Fruit fly (Drosophila melanogaster) whole organism, prepupa: ENCODE data around the gene caz.

Experiments
- CG10631 ChIP-seq: fragments of 200-800 bp; sonication (Bioruptor generic); optimal IDR thresholded peaks from 2 replicates; lab custom pipeline; 2016; ENCODE audit warnings: missing biosample characterization, missing genetic modification characterization
- CG10669 ChIP-seq: fragments of 200-800 bp; sonication (Bioruptor generic); optimal IDR thresholded peaks from 3 replicates; lab custom pipeline; 2018; ENCODE audit warnings: missing biosample characterization, mild to moderate bottlenecking, missing genetic modification characterization, moderate library complexity
- CG11294 ChIP-seq: fragments of 200-800 bp; sonication (Bioruptor generic); IDR thresholded peaks from 2 replicates; pipeline ENCODE4 v1.3.6; 2022; ENCODE audit warnings: missing biosample characterization, missing genetic modification characterization
- CG3032 ChIP-seq: fragments of 200-800 bp; optimal IDR thresholded peaks from 2 replicates; lab custom pipeline; 2019; ENCODE audit warnings: missing biosample characterization, mild to moderate bottlenecking, missing genetic modification characterization, moderate library complexity
- CG32006 ChIP-seq: fragments of 200-800 bp; sonication (Bioruptor generic); optimal IDR thresholded peaks from 3 replicates; lab custom pipeline; 2017; ENCODE audit warnings: missing biosample characterization, mild to moderate bottlenecking, missing genetic modification characterization
- CG3919 ChIP-seq: fragments of 200-800 bp; sonication (Bioruptor generic); optimal IDR thresholded peaks from 3 replicates; lab custom pipeline; 2016; ENCODE audit warnings: missing biosample characterization, missing genetic modification characterization
- CG6163 ChIP-seq: fragments of 200-800 bp; sonication (Bioruptor generic); IDR thresholded peaks from 3 replicates; pipeline ENCODE4 v1.3.6; 2022; ENCODE audit warnings: missing biosample characterization, missing genetic modification characterization
- CG6276 ChIP-seq: fragments of 200-800 bp; sonication (Bioruptor generic); optimal IDR thresholded peaks from 2 replicates; lab custom pipeline; 2017; ENCODE audit warnings: missing biosample characterization, mild to moderate bottlenecking, missing genetic modification characterization
- CG6854 ChIP-seq: fragments of 200-800 bp; sonication (Bioruptor generic); optimal IDR thresholded peaks from 2 replicates; lab custom pipeline; 2017; ENCODE audit warnings: missing biosample characterization, mild to moderate bottlenecking, missing genetic modification characterization
- CG8119 ChIP-seq: fragments of 200-800 bp; sonication (Bioruptor generic); IDR thresholded peaks from 3 replicates; pipeline ENCODE4 v1.3.6; 2022; ENCODE audit warnings: missing biosample characterization, missing genetic modification characterization
- CG8632 ChIP-seq: fragments of 200-800 bp; sonication (Bioruptor generic); optimal IDR thresholded peaks from 3 replicates; lab custom pipeline; 2016; ENCODE audit warnings: missing biosample characterization, missing genetic modification characterization
- Eip75B ChIP-seq: fragments of 200-800 bp; sonication (Bioruptor generic); optimal IDR thresholded peaks from 3 replicates; lab custom pipeline; 2016; ENCODE audit warnings: missing biosample characterization, missing genetic modification characterization
- Eip78C ChIP-seq: fragments of 200-800 bp; sonication (Bioruptor generic); peaks from one replicate; lab custom pipeline; 2016; ENCODE audit warnings: missing biosample characterization, missing genetic modification characterization
- Eip93F ChIP-seq: fragments of 200-800 bp; sonication (Bioruptor generic); optimal IDR thresholded peaks from 2 replicates; lab custom pipeline; 2016; ENCODE audit warnings: missing biosample characterization, mild to moderate bottlenecking, missing genetic modification characterization
- Gug ChIP-seq: fragments of 200-800 bp; sonication (Bioruptor generic); IDR thresholded peaks from 2 replicates; pipeline ENCODE4 v1.3.6; 2022; ENCODE audit warnings: missing biosample characterization, missing genetic modification characterization
- Hr38 ChIP-seq: sonication (Bioruptor generic); optimal IDR thresholded peaks from 2 replicates; lab custom pipeline; 2016; ENCODE audit warnings: missing biosample characterization, missing genetic modification characterization
- Hr4 ChIP-seq: fragments of 200-800 bp; sonication (Bioruptor generic); optimal IDR thresholded peaks from 3 replicates; lab custom pipeline; 2016; ENCODE audit warnings: missing biosample characterization, missing genetic modification characterization
- Lpt ChIP-seq: fragments of 200-800 bp; sonication (Bioruptor generic); optimal IDR thresholded peaks from 3 replicates; lab custom pipeline; 2016; ENCODE audit warnings: missing biosample characterization, missing genetic modification characterization
- Sox102F ChIP-seq: fragments of 200-800 bp; sonication (Bioruptor generic); optimal IDR thresholded peaks from 2 replicates; lab custom pipeline; 2016; ENCODE audit warnings: missing biosample characterization, mild to moderate bottlenecking, missing genetic modification characterization
- Sox15 ChIP-seq: fragments of 200-800 bp; sonication (Bioruptor generic); optimal IDR thresholded peaks from 3 replicates; lab custom pipeline; 2016; ENCODE audit warnings: missing biosample characterization, missing genetic modification characterization
- achi ChIP-seq: fragments of 200-800 bp; sonication (Bioruptor generic); optimal IDR thresholded peaks from 3 replicates; lab custom pipeline; 2016; ENCODE audit warnings: missing biosample characterization, missing genetic modification characterization
- cyc ChIP-seq: fragments of 200-800 bp; sonication (Bioruptor generic); optimal IDR thresholded peaks from 3 replicates; lab custom pipeline; 2016; ENCODE audit warnings: missing biosample characterization, missing genetic modification characterization
- dsx ChIP-seq: fragments of 200-800 bp; optimal IDR thresholded peaks from 3 replicates; lab custom pipeline; 2019; ENCODE audit warnings: missing biosample characterization, mild to moderate bottlenecking, missing genetic modification characterization, moderate library complexity; ENCODE audit not compliant: poor library complexity, severe bottlenecking
- eg ChIP-seq: fragments of 200-800 bp; sonication (Bioruptor generic); IDR thresholded peaks from 3 replicates; pipeline ENCODE4 v1.3.6; 2022; ENCODE audit warnings: missing biosample characterization, missing genetic modification characterization
- esn ChIP-seq: fragments of 200-800 bp; sonication (Bioruptor generic); optimal IDR thresholded peaks from 2 replicates; lab custom pipeline; 2016; ENCODE audit warnings: missing biosample characterization, mild to moderate bottlenecking, missing genetic modification characterization, moderate library complexity
- fd85E ChIP-seq: fragments of 200-800 bp; sonication (Bioruptor generic); optimal IDR thresholded peaks from 3 replicates; lab custom pipeline; 2016; ENCODE audit warnings: missing biosample characterization, missing genetic modification characterization
- pdm3 ChIP-seq: fragments of 200-800 bp; sonication (Bioruptor generic); optimal IDR thresholded peaks from 3 replicates; lab custom pipeline; 2016; ENCODE audit warnings: missing biosample characterization, missing genetic modification characterization
- salr ChIP-seq, 2 experiments: fragments of 200-800 bp; sonication (Bioruptor generic); optimal IDR thresholded peaks; 3 replicates each; lab custom pipeline; 2016 to 2018; ENCODE audit warnings: missing biosample characterization in 2 of 2, missing genetic modification characterization in 2 of 2, mild to moderate bottlenecking in 1 of 2
- ss ChIP-seq, 2 experiments: fragments of 200-800 bp; sonication (Bioruptor generic); optimal IDR thresholded peaks; 2 replicates in 1 of 2; 3 replicates in 1 of 2; lab custom pipeline; 2017 to 2018; ENCODE audit warnings: mild to moderate bottlenecking in 2 of 2, missing biosample characterization in 2 of 2, missing genetic modification characterization in 2 of 2, moderate library complexity in 1 of 2
- svp ChIP-seq: fragments of 200-800 bp; sonication (Bioruptor generic); peaks from one replicate; lab custom pipeline; 2016; ENCODE audit warnings: missing biosample characterization, missing genetic modification characterization
- vri ChIP-seq: fragments of 200-800 bp; sonication (Bioruptor generic); optimal IDR thresholded peaks from 3 replicates; lab custom pipeline; 2016; ENCODE audit warnings: missing biosample characterization, mild to moderate bottlenecking, missing genetic modification characterization

caz gene

DNA sequence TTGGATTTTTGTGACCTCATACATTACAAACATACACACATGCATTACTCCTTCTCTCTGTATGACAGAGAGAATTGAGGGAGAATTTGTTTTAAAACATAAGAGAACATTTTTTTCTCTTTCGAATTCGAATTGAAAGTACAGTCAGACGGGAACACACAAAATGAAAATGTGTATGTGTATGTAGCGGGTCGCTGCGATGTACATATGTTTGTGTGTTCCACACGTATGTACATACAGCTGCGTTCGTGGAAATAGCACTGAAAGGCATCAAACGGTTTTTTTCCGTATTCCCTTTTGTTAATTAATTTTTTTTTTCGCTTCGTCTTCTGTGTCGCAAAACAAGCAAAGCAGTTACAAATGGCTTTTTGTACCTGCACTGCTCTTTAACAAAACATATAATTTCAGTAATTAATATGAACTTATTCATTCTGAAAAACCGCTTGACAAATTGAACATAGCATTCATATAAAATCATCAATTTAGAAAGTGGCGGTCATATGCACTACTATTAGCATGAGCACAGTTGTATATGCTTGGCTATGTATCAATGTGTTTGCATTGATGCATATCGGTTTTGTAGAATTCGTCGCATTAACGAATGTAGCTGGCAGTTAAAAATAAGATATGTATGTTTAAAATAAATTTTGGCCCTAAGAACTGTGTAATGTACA, 44.1 kb downstream of the caz start (continued):
- TF ChIP-seq CG11294 (GFP tag; lab: Robert Waterston, UW) (peak; percentile 92), vri (GFP tag; lab: Kevin White, UChicago) (peak; percentile 91), CG6276 (GFP tag; lab: Kevin White, UChicago) (peak; percentile 98), Lpt (GFP tag; lab: Kevin White, UChicago) (peak; percentile 94), Sox15 (GFP tag; lab: Kevin White, UChicago) (peak; percentile 92), CG3032 (tag; lab: Kevin White, UChicago) (peak; percentile 97), CG10631 (GFP tag; lab: Kevin White, UChicago) (peak; percentile 95), dsx (GFP tag; lab: Kevin White, UChicago) (peak; percentile 93), CG8632 (peak; percentile 95)

DNA sequence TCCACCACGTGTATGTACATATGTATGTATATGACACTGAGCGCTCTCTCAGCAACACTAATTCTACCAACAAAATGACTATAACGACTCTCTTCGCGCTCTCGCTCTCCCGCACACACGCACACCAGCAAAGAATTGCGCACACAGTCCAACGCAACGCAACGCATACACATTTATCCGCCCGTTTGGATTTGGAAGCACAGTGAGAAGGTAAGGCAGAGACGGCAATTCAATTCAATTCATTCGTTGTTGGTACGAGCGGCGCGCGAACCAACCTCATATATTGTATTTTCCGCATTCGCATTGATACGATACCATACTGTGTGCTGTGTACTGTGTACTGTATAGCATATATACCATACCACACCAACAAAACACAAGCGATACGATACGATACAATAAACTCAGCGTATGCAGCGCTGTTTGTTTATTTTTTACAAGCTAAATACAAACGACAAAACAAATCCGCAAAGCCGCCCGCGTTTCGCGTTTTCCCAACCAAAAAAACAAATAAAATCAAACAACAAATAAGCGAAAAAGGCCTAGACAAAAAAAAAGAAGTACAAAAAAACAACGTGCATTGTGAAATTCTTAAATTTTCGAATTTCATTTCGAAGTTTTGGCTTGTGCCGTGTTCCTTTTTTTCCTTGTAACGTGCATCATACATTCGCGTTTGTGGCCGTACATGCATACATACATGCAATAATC, 45.0 kb downstream of the caz start, which contains the start of the genes CG9921 and Dsp1:
Gene CG9921 (minus strand): TSS at position 167 of the 708 bp plus-strand sequence.
Gene Dsp1 (plus strand): TSS at position 179 of the 708 bp plus-strand sequence.
- TF ChIP-seq eg (GFP tag; lab: Robert Waterston, UW), result peak; percentile 47; the same call in 2 of the 3 replicates
- TF ChIP-seq Eip93F (GFP tag; lab: Kevin White, UChicago), result peak; percentile 10
- no peak for TF ChIP-seq Gug (GFP tag; lab: Robert Waterston, UW)
- TF ChIP-seq Eip75B (GFP tag; lab: Kevin White, UChicago), result no peak
- no peak for TF ChIP-seq Hr38 (GFP tag; lab: Kevin White, UChicago)
- TF ChIP-seq cyc (GFP tag; lab: Kevin White, UChicago), result no peak
- no peak for TF ChIP-seq pdm3
- peak; percentile 17 for TF ChIP-seq Sox102F
- no peak for TF ChIP-seq Lpt (GFP tag; lab: Kevin White, UChicago)
- TF ChIP-seq CG6163 (GFP tag; lab: Robert Waterston, UW), result peak; percentile 51; the same call in 2 of the 3 replicates
- TF ChIP-seq fd85E (GFP tag; lab: Kevin White, UChicago), result no peak
- peak; percentile 30 for TF ChIP-seq vri (GFP tag; lab: Kevin White, UChicago)
- TF ChIP-seq Sox15 (GFP tag; lab: Kevin White, UChicago), result no peak
- peak; percentile 53 for TF ChIP-seq Eip78C (GFP tag; lab: Kevin White, UChicago)
- TF ChIP-seq CG8632, result no peak
- TF ChIP-seq ss (GFP tag; optimal IDR thresholded peaks at IDR 0.05; lab: Kevin White, UChicago), result no peak
- TF ChIP-seq CG32006 (GFP tag; lab: Kevin White, UChicago), result peak; percentile 10
- peak; percentile 1 for TF ChIP-seq achi (GFP tag; lab: Kevin White, UChicago)
- no peak for TF ChIP-seq salr (GFP tag; optimal IDR thresholded peaks at IDR 0.05; lab: Kevin White, UChicago)
- TF ChIP-seq CG10669 (GFP tag; lab: Kevin White, UChicago), result no peak
- peak; percentile 13 for TF ChIP-seq CG6854
- peak; percentile 40 for TF ChIP-seq dsx (GFP tag; lab: Kevin White, UChicago)
- no peak for TF ChIP-seq esn (GFP tag; lab: Kevin White, UChicago)
- TF ChIP-seq CG3919 (GFP tag; lab: Kevin White, UChicago), result peak; percentile 2
- TF ChIP-seq CG8119 (GFP tag; lab: Robert Waterston, UW), result no peak

DNA sequence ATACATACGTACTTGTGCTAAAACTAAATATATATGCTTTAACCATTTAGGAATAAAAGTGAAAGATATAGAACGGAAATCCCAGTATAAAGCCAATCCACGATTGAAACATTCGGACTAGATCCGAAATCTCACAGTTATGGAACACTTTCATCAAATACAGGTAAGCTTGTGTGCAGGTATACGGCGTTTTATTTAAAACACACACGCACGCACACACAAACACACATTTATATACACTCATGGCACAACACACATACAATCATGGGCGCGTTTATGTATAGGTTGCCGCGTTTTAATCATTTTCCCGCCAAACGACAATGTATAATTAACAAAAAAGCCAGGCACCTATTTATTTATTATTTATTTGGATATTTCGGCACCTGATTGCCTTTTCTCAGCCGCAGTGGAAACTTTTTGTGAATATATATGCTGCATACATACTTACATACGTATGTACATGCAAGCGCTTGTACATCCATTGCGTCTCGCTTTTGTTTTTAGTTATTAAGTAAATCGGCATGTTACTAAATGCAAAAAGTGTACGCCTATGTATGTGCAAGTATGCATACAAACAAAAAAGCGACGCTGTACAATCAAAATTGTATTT, 45.7 kb downstream of the caz start:
- TF ChIP-seq CG8119 (GFP tag; lab: Robert Waterston, UW) (no peak), Hr4 (GFP tag; lab: Kevin White, UChicago) (no peak), svp (GFP tag; lab: Kevin White, UChicago) (peak; percentile 51), esn (GFP tag; lab: Kevin White, UChicago) (no peak)
